Fruit fly (Drosophila melanogaster) whole organism, adult: ENCODE results near the gene CG33287.

Experiments used
- CG11617 ChIP-seq: fragments of 200-800 bp; sonication (Bioruptor generic); optimal IDR thresholded peaks from 2 replicates; lab custom pipeline; 2017; ENCODE audit warnings: mild to moderate bottlenecking, missing biosample characterization, missing genetic modification reagents, missing genetic modification characterization
- CG12768 ChIP-seq: fragments of 200-800 bp; sonication (Bioruptor generic); optimal IDR thresholded peaks from 2 replicates; lab custom pipeline; 2017; ENCODE audit warnings: missing biosample characterization, missing genetic modification characterization, mild to moderate bottlenecking, moderate library complexity, missing genetic modification reagents
- CG14711 ChIP-seq: fragments of 200-800 bp; sonication (Bioruptor generic); optimal IDR thresholded peaks from 2 replicates; lab custom pipeline; 2018; ENCODE audit warnings: missing biosample characterization, mild to moderate bottlenecking, missing genetic modification characterization, moderate library complexity
- CG1620 ChIP-seq: fragments of 200-800 bp; sonication (Bioruptor generic); optimal IDR thresholded peaks from 2 replicates; lab custom pipeline; 2016; ENCODE audit warnings: missing biosample characterization, missing genetic modification characterization
- CG33017 ChIP-seq: fragments of 200-800 bp; sonication (Bioruptor generic); optimal IDR thresholded peaks from 2 replicates; lab custom pipeline; 2018; ENCODE audit warnings: missing biosample characterization, mild to moderate bottlenecking, missing genetic modification characterization, moderate library complexity
- CG5204 ChIP-seq: fragments of 200-800 bp; sonication (Bioruptor generic); optimal IDR thresholded peaks from 2 replicates; lab custom pipeline; 2016; ENCODE audit warnings: missing biosample characterization, missing genetic modification characterization
- CG7045 ChIP-seq: fragments of 200-800 bp; sonication (Bioruptor generic); optimal IDR thresholded peaks from 2 replicates; lab custom pipeline; 2017; ENCODE audit warnings: missing biosample characterization, mild to moderate bottlenecking, missing genetic modification characterization
- CG7101 ChIP-seq: fragments of 200-800 bp; sonication (Bioruptor generic); optimal IDR thresholded peaks from 2 replicates; lab custom pipeline; 2018; ENCODE audit warnings: missing biosample characterization, mild to moderate bottlenecking, missing genetic modification characterization, moderate library complexity
- Clk ChIP-seq: fragments of 200-800 bp; sonication (Bioruptor generic); optimal IDR thresholded peaks from 2 replicates; lab custom pipeline; 2017; ENCODE audit warnings: missing biosample characterization, missing genetic modification characterization
- Crg-1 ChIP-seq: fragments of 200-800 bp; sonication (Bioruptor generic); optimal IDR thresholded peaks from 2 replicates; lab custom pipeline; 2016; ENCODE audit warnings: missing biosample characterization, missing genetic modification characterization
- Hr96 ChIP-seq: fragments of 200-800 bp; sonication (Bioruptor generic); optimal IDR thresholded peaks from 2 replicates; lab custom pipeline; 2016; ENCODE audit warnings: missing biosample characterization, missing genetic modification characterization
- Mnt ChIP-seq: fragments of 200-800 bp; sonication (Bioruptor generic); optimal IDR thresholded peaks from 2 replicates; lab custom pipeline; 2016; ENCODE audit warnings: missing biosample characterization, mild to moderate bottlenecking, missing genetic modification characterization
- bab1 ChIP-seq: fragments of 200-800 bp; sonication (Bioruptor generic); optimal IDR thresholded peaks from 3 replicates; lab custom pipeline; 2019; ENCODE audit warnings: missing biosample characterization, mild to moderate bottlenecking, missing genetic modification characterization, moderate library complexity
- cic ChIP-seq: fragments of 200-800 bp; sonication (Bioruptor generic); optimal IDR thresholded peaks from 2 replicates; lab custom pipeline; 2017; ENCODE audit warnings: missing biosample characterization, mild to moderate bottlenecking, missing genetic modification characterization, moderate library complexity
- cnc ChIP-seq, 2 experiments: fragments of >200 bp; optimal IDR thresholded peaks; 2 replicates each; lab custom pipeline; 2017
- kay ChIP-seq: fragments of 200-800 bp; sonication (Bioruptor generic); peaks from one replicate; lab custom pipeline; 2016; ENCODE audit warnings: missing biosample characterization, missing genetic modification characterization, borderline replicate concordance
- ovo ChIP-seq: fragments of 200-800 bp; sonication (Bioruptor generic); optimal IDR thresholded peaks from 2 replicates; lab custom pipeline; 2016; ENCODE audit warnings: missing biosample characterization, missing genetic modification characterization
- pad ChIP-seq: fragments of 200-800 bp; sonication (Bioruptor generic); optimal IDR thresholded peaks from 3 replicates; lab custom pipeline; 2017; ENCODE audit warnings: missing biosample characterization, missing genetic modification characterization, mild to moderate bottlenecking, moderate library complexity, missing genetic modification reagents
- tj ChIP-seq: fragments of 200-800 bp; sonication (Bioruptor generic); optimal IDR thresholded peaks from 3 replicates; lab custom pipeline; 2017; ENCODE audit warnings: missing biosample characterization, mild to moderate bottlenecking, missing genetic modification characterization, moderate library complexity
- toe ChIP-seq: fragments of 200-800 bp; sonication (Bioruptor generic); optimal IDR thresholded peaks from 2 replicates; lab custom pipeline; 2016; ENCODE audit warnings: missing biosample characterization, missing genetic modification characterization

Gene CG33287

DNA sequence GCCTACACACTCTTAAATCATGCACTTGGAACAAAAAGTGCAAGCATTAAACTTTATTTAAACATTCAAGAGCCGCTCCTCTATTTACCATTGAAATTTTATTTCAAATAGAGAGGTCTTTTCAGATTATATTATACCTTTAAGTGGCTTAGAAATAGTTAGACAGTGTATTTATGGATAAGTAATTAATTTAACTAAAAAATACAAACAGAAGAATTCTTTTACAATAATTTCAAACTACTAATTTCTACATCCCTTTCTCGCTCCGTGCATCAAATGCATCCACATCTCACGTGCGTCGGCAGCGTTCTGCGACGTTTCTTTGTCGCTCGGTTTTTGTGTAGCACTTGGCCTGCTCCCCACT, 20.3 kb downstream of the CG33287 start:
- TF ChIP-seq toe (GFP tag; lab: Kevin White, UChicago) (peak; percentile 53), CG1620 (GFP tag; lab: Kevin White, UChicago) (no peak), CG7101 (tag; lab: Kevin White, UChicago) (peak; percentile 81), ovo (GFP tag; lab: Kevin White, UChicago) (no peak), cic (no peak), bab1 (GFP tag; lab: Kevin White, UChicago) (peak; percentile 8), CG7045 (peak; percentile 65), CG12768 (GFP tag; lab: Kevin White, UChicago) (peak; percentile 36), tj (GFP tag; lab: Kevin White, UChicago) (no peak), Crg-1 (no peak), kay (peak; percentile 52), CG33017 (tag; lab: Kevin White, UChicago) (peak; percentile 58), CG14711 (tag; lab: Kevin White, UChicago) (peak; percentile 61), pad (GFP tag; lab: Kevin White, UChicago) (peak; percentile 38), Mnt (peak; percentile 28), Clk (GFP tag; lab: Kevin White, UChicago) (peak; percentile 1), Hr96 (GFP tag; lab: Kevin White, UChicago) (peak; percentile 65), cnc (optimal IDR thresholded peaks at IDR 0.05; lab: Kevin White, UChicago) (no peak), CG11617 (GFP tag; lab: Kevin White, UChicago) (peak; percentile 46), CG5204 (peak; percentile 59)

DNA sequence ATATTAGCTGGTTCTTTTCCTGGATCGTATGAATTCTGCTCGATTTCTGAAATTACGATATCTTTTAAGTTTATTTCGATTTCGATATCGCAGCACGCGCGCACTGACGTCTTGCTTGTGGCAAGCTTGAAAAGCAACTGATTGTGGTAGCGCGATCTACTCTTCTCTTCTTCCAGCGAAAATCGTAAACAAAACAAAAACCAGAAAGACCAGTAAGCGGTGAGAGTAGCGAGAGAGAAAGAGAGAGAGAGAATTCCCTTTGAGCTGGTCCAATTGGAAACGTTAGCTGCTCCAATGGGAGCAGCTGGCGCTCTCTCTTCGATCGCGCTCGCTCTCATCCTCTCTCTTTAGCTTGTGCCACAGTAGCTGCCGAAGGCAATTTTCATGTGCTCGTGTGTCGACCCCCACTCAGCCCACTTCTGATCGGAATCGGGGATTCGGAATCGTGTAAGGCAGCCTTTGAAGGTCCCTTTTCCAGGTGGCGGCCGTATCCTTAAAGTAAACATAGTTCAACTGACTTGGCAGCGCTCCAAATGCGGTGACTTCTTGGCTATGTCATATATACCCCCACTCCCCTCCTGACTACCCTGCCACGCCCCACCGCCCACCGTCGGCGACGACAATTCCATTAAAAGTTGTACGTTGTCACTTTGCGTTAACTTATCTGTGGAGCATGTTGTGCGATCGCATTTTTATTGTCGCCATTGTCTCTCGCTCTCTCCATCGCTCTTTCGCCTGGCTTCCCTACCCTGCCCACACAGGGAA, 20.9 kb downstream of the CG33287 start, which contains the start of gene fng:
fng (minus strand) TSS at position 142 of the 765 bp plus-strand sequence.
- peak; percentile 5 for TF ChIP-seq tj (GFP tag; lab: Kevin White, UChicago)
- no peak for TF ChIP-seq kay
- no peak for TF ChIP-seq CG33017 (tag; lab: Kevin White, UChicago)
- TF ChIP-seq CG14711 (tag; lab: Kevin White, UChicago), result no peak
- no peak for TF ChIP-seq cic
- TF ChIP-seq pad (GFP tag; lab: Kevin White, UChicago), result no peak
- TF ChIP-seq cnc (optimal IDR thresholded peaks at IDR 0.05; lab: Kevin White, UChicago), result no peak
- TF ChIP-seq Mnt, result peak; percentile 14
- TF ChIP-seq CG5204, result no peak
- no peak for TF ChIP-seq Hr96 (GFP tag; lab: Kevin White, UChicago)
- TF ChIP-seq toe (GFP tag; lab: Kevin White, UChicago), result no peak
- no peak for TF ChIP-seq CG7101 (tag; lab: Kevin White, UChicago)
- no peak for TF ChIP-seq Crg-1
- no peak for TF ChIP-seq CG12768 (GFP tag; lab: Kevin White, UChicago)
- TF ChIP-seq bab1 (GFP tag; lab: Kevin White, UChicago), result peak; percentile 5
- TF ChIP-seq Clk (GFP tag; lab: Kevin White, UChicago), result no peak
- no peak for TF ChIP-seq CG7045

DNA sequence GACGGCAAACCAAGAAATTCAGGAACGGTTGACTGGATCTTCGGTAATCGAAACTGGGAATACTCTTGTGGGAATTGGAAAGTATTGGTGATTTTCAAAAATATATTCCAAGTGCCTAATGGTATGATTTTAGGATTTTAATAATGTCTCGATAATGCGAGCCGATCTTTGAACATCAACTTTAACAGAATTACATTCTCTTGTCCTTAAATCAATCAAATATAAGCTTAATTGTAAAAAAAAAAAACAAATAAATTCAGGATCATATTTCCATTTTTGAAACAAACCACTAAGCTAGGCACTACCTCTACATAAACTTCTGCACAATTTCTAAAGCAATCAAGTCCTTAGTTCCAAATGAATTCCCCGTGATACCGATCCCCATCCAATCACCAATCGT, 22.1 kb downstream of the CG33287 start:
- no peak for TF ChIP-seq CG11617 (GFP tag; lab: Kevin White, UChicago)
- TF ChIP-seq CG14711 (tag; lab: Kevin White, UChicago), result no peak
- TF ChIP-seq bab1 (GFP tag; lab: Kevin White, UChicago), result no peak
- no peak for TF ChIP-seq toe (GFP tag; lab: Kevin White, UChicago)
- TF ChIP-seq CG33017 (tag; lab: Kevin White, UChicago), result no peak
- TF ChIP-seq CG1620 (GFP tag; lab: Kevin White, UChicago), result no peak
- TF ChIP-seq CG7045, result no peak
- TF ChIP-seq Clk (GFP tag; lab: Kevin White, UChicago), result no peak
- no peak for TF ChIP-seq Mnt
- TF ChIP-seq cnc (optimal IDR thresholded peaks at IDR 0.05; lab: Kevin White, UChicago), result no peak

DNA sequence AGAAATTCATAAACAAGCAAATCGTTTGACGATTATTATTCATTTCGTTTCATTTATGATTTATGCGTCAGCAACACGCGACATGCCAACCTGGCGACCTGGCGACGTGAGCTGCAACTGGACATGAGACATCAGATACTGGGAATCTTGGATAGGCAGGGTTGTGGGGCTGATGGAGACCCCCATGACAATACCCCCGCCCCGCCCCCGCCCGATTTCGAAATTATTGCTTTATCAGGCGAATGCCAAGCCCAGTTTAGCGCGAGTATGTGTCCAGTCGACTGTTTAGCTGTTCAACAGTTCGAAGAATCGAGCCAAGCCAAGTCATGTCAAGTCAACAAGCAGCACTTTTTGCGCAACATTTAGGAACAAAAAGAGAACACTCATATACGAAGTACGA, 23.5 kb downstream of the CG33287 start:
- TF ChIP-seq tj (GFP tag; lab: Kevin White, UChicago) (peak; percentile 98), bab1 (GFP tag; lab: Kevin White, UChicago) (peak; percentile 22), CG11617 (GFP tag; lab: Kevin White, UChicago) (no peak), CG7101 (tag; lab: Kevin White, UChicago) (no peak)

DNA sequence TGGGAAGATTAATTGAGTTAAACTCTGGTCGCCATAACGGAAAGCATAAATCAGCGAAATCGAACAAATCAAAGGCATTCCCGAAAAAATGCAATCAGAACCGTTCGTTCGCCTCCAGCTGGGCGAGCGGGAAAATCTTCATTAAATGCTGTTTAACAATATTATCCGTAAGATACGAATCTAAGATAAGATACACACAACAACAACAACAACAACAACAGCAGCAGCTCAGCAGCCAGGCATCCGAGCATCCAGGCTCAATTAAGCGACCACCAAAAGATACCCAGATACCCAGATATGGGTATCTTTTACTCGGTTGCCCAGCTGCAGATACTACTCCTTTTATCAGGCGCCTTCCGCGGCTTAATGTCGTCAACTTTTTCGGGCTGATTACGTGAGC, 24.4 kb downstream of the CG33287 start:
- TF ChIP-seq Hr96 (GFP tag; lab: Kevin White, UChicago) (no peak), CG5204 (no peak), CG11617 (GFP tag; lab: Kevin White, UChicago) (no peak)

DNA sequence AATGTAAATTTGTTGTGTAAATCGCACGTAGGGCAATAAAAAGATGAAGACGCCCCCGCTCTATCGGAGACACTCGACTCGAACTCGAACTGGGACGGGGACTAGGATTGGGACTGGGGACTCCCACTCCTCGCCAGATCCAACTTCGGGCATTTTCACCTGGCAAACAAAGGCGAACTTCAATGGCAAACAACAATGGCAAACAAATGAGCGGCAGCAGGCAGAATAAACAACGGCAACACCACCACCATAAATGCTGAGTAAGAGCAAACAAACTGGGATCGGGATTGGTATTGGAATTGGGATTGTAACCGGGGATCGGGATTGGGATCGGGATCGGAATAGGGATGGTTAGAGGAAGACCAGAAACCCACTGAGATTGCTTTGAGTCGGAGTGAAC, 26.3 kb downstream of the CG33287 start:
- no peak for TF ChIP-seq cic
- no peak for TF ChIP-seq ovo (GFP tag; lab: Kevin White, UChicago)

DNA sequence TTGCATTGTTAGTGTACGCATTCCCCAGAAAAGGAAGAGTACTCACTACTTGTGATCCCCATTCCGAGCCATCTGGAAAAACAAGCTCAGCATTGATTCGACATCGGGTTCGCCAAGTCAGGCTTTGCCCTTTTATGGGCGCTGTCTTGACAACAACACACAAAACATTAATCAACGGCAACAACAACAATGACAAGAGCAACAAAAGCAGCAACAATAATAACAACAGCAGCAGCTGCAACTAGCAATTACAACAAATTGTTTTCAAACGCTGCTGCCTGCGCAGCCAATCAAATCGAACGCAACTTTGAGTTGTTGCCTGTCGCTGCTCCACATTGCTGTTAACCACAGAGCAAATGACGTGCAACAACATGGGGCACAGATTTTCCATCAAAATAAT, 28.4 kb downstream of the CG33287 start:
- TF ChIP-seq CG12768 (GFP tag; lab: Kevin White, UChicago) (no peak), cic (no peak), CG1620 (GFP tag; lab: Kevin White, UChicago) (no peak), CG14711 (tag; lab: Kevin White, UChicago) (no peak), CG5204 (no peak), Crg-1 (no peak), cnc (optimal IDR thresholded peaks at IDR 0.05; lab: Kevin White, UChicago) (no peak), pad (GFP tag; lab: Kevin White, UChicago) (no peak)
